Worm (Caenorhabditis elegans) whole organism, early embryonic: Measurements from ENCODE around the gene C16D9.1.

Source experiments
- B0310.2 ChIP-seq: sonication (generic microtip); optimal IDR thresholded peaks from 2 replicates; lab custom pipeline; 2016; ENCODE audit warnings: mild to moderate bottlenecking, missing genetic modification characterization, missing compliant biosample characterization
- ama-1 ChIP-seq: fragments of 150-350 bp; optimal IDR thresholded peaks from 2 replicates; lab custom pipeline; 2014
- ets-7 ChIP-seq: sonication (generic microtip); optimal IDR thresholded peaks from 2 replicates; lab custom pipeline; 2016; ENCODE audit warnings: missing genotype, missing genetic modification characterization, missing compliant biosample characterization
- pes-1 ChIP-seq: fragments of 200-800 bp; sonication (Bioruptor generic); IDR thresholded peaks from 2 replicates; pipeline ENCODE4 v1.3.6; 2022; ENCODE audit warnings: missing genetic modification reagents, missing genetic modification characterization, missing compliant biosample characterization
- sea-1 ChIP-seq: fragments of 200-800 bp; sonication (Bioruptor generic); conservative IDR thresholded peaks from 2 replicates; pipeline ENCODE4 v1.3.6; 2022; ENCODE audit warnings: missing genetic modification characterization, missing compliant biosample characterization

- TF ChIP-seq pes-1 (GFP tag; lab: Robert Waterston, UW): no peak
- TF ChIP-seq ets-7: no peak
- no peak for TF ChIP-seq ama-1
- no peak for TF ChIP-seq sea-1
- no peak for TF ChIP-seq B0310.2
These were observed 41.9 kb downstream of the C16D9.1 start, which contains the start of gene W02D7.6 for ce11 chrV:8300935-8301535.
